Worm (Caenorhabditis elegans) whole organism, early embryonic: Measurements from ENCODE around the gene fbxb-40.
"Not testable (repeated sequence)": the region's sequence is repeated elsewhere in the genome, so short reads cannot be mapped to it uniquely, and the experiment has no call there.

ENCODE experiments used
- B0310.2 ChIP-seq: sonication (generic microtip); optimal IDR thresholded peaks from 2 replicates; lab custom pipeline; 2016; ENCODE audit warnings: mild to moderate bottlenecking, missing genetic modification characterization, missing compliant biosample characterization
- F13C5.2 ChIP-seq: sonication (generic microtip); optimal IDR thresholded peaks from 2 replicates; lab custom pipeline; 2017; ENCODE audit warnings: mild to moderate bottlenecking, missing genetic modification characterization, inconsistent platforms, missing compliant biosample characterization
- aly-1 ChIP-seq: sonication (generic microtip); optimal IDR thresholded peaks from 2 replicates; lab custom pipeline; 2016; ENCODE audit warnings: missing genetic modification characterization, missing compliant biosample characterization
- ama-1 ChIP-seq: fragments of 150-350 bp; optimal IDR thresholded peaks from 2 replicates; lab custom pipeline; 2014
- ceh-13 ChIP-seq: fragments of 200-800 bp; sonication (Bioruptor generic); optimal IDR thresholded peaks from 2 replicates; lab custom pipeline; 2018; ENCODE audit warnings: mild to moderate bottlenecking, missing genetic modification characterization, missing compliant biosample characterization
- ceh-36 ChIP-seq: sonication (generic microtip); optimal IDR thresholded peaks from 2 replicates; lab custom pipeline; 2016; ENCODE audit warnings: missing genetic modification characterization, inconsistent platforms, missing compliant biosample characterization
- ets-7 ChIP-seq: sonication (generic microtip); optimal IDR thresholded peaks from 2 replicates; lab custom pipeline; 2016; ENCODE audit warnings: missing genotype, missing genetic modification characterization, missing compliant biosample characterization
- flt-1 ChIP-seq: fragments of 200-800 bp; sonication (Bioruptor generic); IDR thresholded peaks from 2 replicates; pipeline ENCODE4 v1.3.6; 2022; ENCODE audit warnings: missing genetic modification characterization, missing compliant biosample characterization
- hmbx-1 ChIP-seq: sonication (generic microtip); optimal IDR thresholded peaks from 2 replicates; lab custom pipeline; 2016; ENCODE audit warnings: mild to moderate bottlenecking, missing genetic modification characterization, missing compliant biosample characterization
- hmg-4 ChIP-seq: fragments of 200-800 bp; sonication (Bioruptor generic); optimal IDR thresholded peaks from 2 replicates; lab custom pipeline; 2018; ENCODE audit warnings: mild to moderate bottlenecking, missing genetic modification characterization, missing compliant biosample characterization
- hnd-1 ChIP-seq: sonication (generic microtip); optimal IDR thresholded peaks from 2 replicates; lab custom pipeline; 2016; ENCODE audit warnings: missing genetic modification characterization, missing compliant biosample characterization
- pes-1 ChIP-seq: fragments of 200-800 bp; sonication (Bioruptor generic); IDR thresholded peaks from 2 replicates; pipeline ENCODE4 v1.3.6; 2022; ENCODE audit warnings: missing genetic modification reagents, missing genetic modification characterization, missing compliant biosample characterization
- scrt-1 ChIP-seq: fragments of 200-800 bp; sonication (Bioruptor generic); IDR thresholded peaks from 2 replicates; pipeline ENCODE4 v1.3.6; 2022; ENCODE audit warnings: missing genetic modification characterization, missing compliant biosample characterization
- sea-1 ChIP-seq: fragments of 200-800 bp; sonication (Bioruptor generic); conservative IDR thresholded peaks from 2 replicates; pipeline ENCODE4 v1.3.6; 2022; ENCODE audit warnings: missing genetic modification characterization, missing compliant biosample characterization
- tbx-11 ChIP-seq: fragments of 200-800 bp; sonication (Bioruptor generic); IDR thresholded peaks from 2 replicates; pipeline ENCODE4 v1.3.6; 2022; ENCODE audit warnings: missing genetic modification characterization, missing compliant biosample characterization
- tbx-37 ChIP-seq: fragments of 200-800 bp; sonication (Bioruptor generic); conservative IDR thresholded peaks from 2 replicates; pipeline ENCODE4 v1.3.6; 2022; ENCODE audit warnings: missing genetic modification reagents, missing genetic modification characterization, missing compliant biosample characterization
- tra-4 ChIP-seq: sonication (generic microtip); optimal IDR thresholded peaks from 2 replicates; lab custom pipeline; 2017; ENCODE audit warnings: missing genetic modification characterization, missing compliant biosample characterization

Gene fbxb-40

DNA sequence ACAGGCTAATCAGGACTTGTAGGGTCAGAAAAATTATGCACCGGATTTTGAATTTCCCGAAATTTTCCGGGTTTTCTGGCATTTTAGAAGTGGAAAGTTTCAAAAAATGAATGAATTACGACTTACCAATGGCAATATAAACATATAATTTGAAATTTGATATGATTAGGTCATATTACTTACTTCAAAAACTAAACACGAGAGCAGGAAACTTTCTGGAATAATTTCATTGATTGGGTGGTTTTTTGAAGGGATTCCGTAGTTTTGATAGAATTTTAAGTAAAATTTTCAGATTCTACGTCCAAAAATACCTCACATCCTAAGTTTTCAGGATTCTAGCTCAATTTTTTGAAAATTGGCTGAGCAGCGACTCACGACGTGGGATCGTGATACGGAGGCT, 25.7 kb upstream of the fbxb-40 start, which contains the start of gene K02E7.11:
Gene K02E7.11, minus strand, starts transcription at position 101 of the 400 bp plus-strand sequence.
- no peak for TF ChIP-seq hmg-4 (GFP tag; lab: Kevin White, UChicago)
- TF ChIP-seq ets-7 (tag; lab: Kevin White, UChicago) = no peak
- no peak for TF ChIP-seq hnd-1 (tag; lab: Kevin White, UChicago)
- no peak for TF ChIP-seq ceh-36 (tag; lab: Kevin White, UChicago)
- TF ChIP-seq flt-1 (GFP tag; lab: Robert Waterston, UW) = no peak
- TF ChIP-seq ama-1 (lab: Kevin White, UChicago) = no peak
- TF ChIP-seq pes-1 (GFP tag; lab: Robert Waterston, UW) = no peak
- no peak for TF ChIP-seq B0310.2 (tag; lab: Kevin White, UChicago)
- TF ChIP-seq tbx-11 (GFP tag; lab: Robert Waterston, UW) = no peak
- no peak for TF ChIP-seq hmbx-1
- no peak for TF ChIP-seq aly-1 (tag; lab: Kevin White, UChicago)
- no peak for TF ChIP-seq scrt-1 (GFP tag; lab: Robert Waterston, UW)
- TF ChIP-seq tra-4 (tag; lab: Kevin White, UChicago) = no peak
- no peak for TF ChIP-seq tbx-37 (GFP tag; lab: Robert Waterston, UW)
- no peak for TF ChIP-seq ceh-13

- no peak for TF ChIP-seq sea-1
- TF ChIP-seq ama-1 (lab: Kevin White, UChicago) = no peak
- no peak for TF ChIP-seq hmg-4 (GFP tag; lab: Kevin White, UChicago)
- no peak for TF ChIP-seq ets-7 (tag; lab: Kevin White, UChicago)
Observed at ce11 chrII:1072106-1072505, 22.4 kb upstream of the fbxb-40 start, which contains the start of gene K02E7.4. K02E7.4 (plus strand) TSS chrII:1072406.

DNA sequence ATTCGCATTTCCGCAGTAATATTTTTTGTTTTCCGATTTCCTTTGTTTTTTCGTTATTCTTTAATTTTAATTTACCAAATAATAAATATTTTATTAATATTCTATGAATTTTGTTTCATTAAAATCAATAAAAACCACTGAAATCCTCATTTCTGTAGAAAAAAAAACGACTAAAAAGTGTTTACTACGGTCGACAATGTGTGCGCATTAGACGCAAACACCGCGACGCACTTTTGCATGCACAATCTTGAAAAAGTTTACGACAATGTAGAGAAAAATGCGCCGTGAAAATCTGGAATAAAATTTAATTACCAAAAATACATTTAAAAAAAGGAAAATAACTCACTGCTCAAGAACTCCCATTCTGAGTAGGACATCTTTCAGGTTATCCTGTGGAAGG, 21.7 kb upstream of the fbxb-40 start:
- TF ChIP-seq sea-1 (no peak), tbx-37 (GFP tag; lab: Robert Waterston, UW) (no peak), B0310.2 (tag; lab: Kevin White, UChicago) (no peak), flt-1 (GFP tag; lab: Robert Waterston, UW) (no peak), F13C5.2 (tag; lab: Kevin White, UChicago) (no peak), pes-1 (GFP tag; lab: Robert Waterston, UW) (no peak), tbx-11 (GFP tag; lab: Robert Waterston, UW) (no peak)

DNA sequence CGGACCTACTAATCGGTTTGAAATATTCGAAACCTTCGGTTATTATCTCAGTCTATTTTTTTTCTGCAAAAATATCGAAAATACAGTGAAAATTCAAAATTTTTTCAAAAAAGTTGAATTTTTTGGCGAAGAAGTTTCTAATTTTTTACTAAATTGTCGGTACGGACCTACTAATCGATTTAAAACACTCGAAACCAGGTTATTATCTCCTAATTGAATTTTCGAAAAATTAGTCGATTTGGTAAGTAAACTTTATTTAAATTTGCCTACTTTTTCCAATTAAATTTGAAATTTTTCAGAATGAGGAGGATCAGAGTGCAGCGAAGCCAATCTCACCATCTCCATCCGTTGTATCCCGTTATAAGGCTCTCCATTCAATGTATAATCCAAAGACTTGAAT, 21.1 kb upstream of the fbxb-40 start, which contains the start of gene K02E7.12:
Gene K02E7.12, plus strand, starts transcription at position 301 of the 400 bp plus-strand sequence.
- TF ChIP-seq flt-1 (GFP tag; lab: Robert Waterston, UW) (no peak), ets-7 (tag; lab: Kevin White, UChicago) (no peak), tbx-11 (GFP tag; lab: Robert Waterston, UW) (no peak), B0310.2 (tag; lab: Kevin White, UChicago) (no peak), scrt-1 (GFP tag; lab: Robert Waterston, UW) (no peak), hmbx-1 (no peak)

- no peak for TF ChIP-seq tbx-37 (GFP tag; lab: Robert Waterston, UW)
- no peak for TF ChIP-seq F13C5.2 (tag; lab: Kevin White, UChicago)
- no peak for TF ChIP-seq scrt-1 (GFP tag; lab: Robert Waterston, UW)
- TF ChIP-seq hmg-4 (GFP tag; lab: Kevin White, UChicago) = no peak
- no peak for TF ChIP-seq ama-1 (lab: Kevin White, UChicago)
- TF ChIP-seq ceh-13 = no peak
- TF ChIP-seq sea-1 = no peak
- no peak for TF ChIP-seq tbx-11 (GFP tag; lab: Robert Waterston, UW)
- TF ChIP-seq hmbx-1 = no peak
- no peak for TF ChIP-seq ceh-36 (tag; lab: Kevin White, UChicago)
- no peak for TF ChIP-seq flt-1 (GFP tag; lab: Robert Waterston, UW)
- no peak for TF ChIP-seq pes-1 (GFP tag; lab: Robert Waterston, UW)
- no peak for TF ChIP-seq tra-4 (tag; lab: Kevin White, UChicago)
Observed at ce11 chrII:1066907-1067306, 17.2 kb upstream of the fbxb-40 start, which contains the start of gene K02E7.10. K02E7.10 (minus strand) TSS chrII:1067007.

DNA sequence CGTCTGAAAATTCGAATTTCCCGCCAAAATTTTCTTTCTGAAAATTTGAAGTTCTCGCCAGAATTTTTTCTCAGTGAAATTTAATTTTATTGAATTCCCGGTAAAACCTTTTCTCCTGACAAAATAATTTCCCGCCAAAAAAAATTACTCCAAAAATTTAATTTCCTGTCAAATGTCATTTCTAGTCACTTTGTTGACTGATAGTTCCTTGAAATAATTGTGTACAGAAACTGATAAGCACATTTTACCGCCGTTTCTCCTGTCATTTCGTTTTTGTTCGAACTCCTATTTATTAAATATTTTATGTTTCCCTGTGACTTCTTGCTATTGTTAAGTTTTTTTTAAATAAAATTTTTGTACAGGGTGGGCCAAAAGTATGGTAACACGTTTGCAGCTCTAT, 14.2 kb upstream of the fbxb-40 start:
- TF ChIP-seq F13C5.2 (tag; lab: Kevin White, UChicago) = no peak
- TF ChIP-seq pes-1 (GFP tag; lab: Robert Waterston, UW) = no peak
- no peak for TF ChIP-seq ceh-13
- no peak for TF ChIP-seq flt-1 (GFP tag; lab: Robert Waterston, UW)
- TF ChIP-seq ceh-36 (tag; lab: Kevin White, UChicago) = no peak

DNA sequence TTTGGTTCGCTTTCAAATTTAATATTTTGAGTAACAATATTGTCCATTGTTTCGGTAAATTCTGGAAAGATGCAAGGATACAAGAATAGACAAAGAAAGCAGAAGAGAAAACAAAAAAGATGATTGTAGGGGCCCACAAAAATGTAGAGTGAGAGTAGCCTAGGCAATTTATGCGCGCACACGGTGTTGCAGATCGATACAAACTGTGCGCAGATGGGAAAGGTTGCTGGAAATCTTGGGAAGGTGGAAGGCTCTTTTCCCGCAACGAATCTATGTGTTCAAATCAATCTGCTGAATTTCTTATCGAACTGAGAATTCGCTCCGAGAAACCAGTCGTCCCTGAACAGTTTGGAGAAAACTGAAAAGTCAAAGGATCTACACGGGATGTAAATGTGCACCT, 11.0 kb upstream of the fbxb-40 start, which contains the start of gene btb-10:
Gene btb-10, minus strand, starts transcription at position 101 of the 400 bp plus-strand sequence.
- not testable (repeated sequence) for TF ChIP-seq pes-1 (GFP tag; lab: Robert Waterston, UW); hnd-1 (tag; lab: Kevin White, UChicago); hmbx-1

- TF ChIP-seq flt-1 (GFP tag; lab: Robert Waterston, UW) (no peak), hnd-1 (tag; lab: Kevin White, UChicago) (no peak), tra-4 (tag; lab: Kevin White, UChicago) (no peak), sea-1 (no peak), hmbx-1 (no peak), ceh-13 (no peak), hmg-4 (GFP tag; lab: Kevin White, UChicago) (no peak), ceh-36 (tag; lab: Kevin White, UChicago) (no peak), ets-7 (tag; lab: Kevin White, UChicago) (no peak), tbx-37 (GFP tag; lab: Robert Waterston, UW) (no peak), pes-1 (GFP tag; lab: Robert Waterston, UW) (no peak), ama-1 (lab: Kevin White, UChicago) (no peak), aly-1 (tag; lab: Kevin White, UChicago) (no peak), tbx-11 (GFP tag; lab: Robert Waterston, UW) (no peak), B0310.2 (tag; lab: Kevin White, UChicago) (no peak), scrt-1 (GFP tag; lab: Robert Waterston, UW) (no peak), F13C5.2 (tag; lab: Kevin White, UChicago) (no peak)
Observed at ce11 chrII:1056844-1057243, 7.1 kb upstream of the fbxb-40 start.
